Fruit fly (Drosophila melanogaster): ENCODE measurements around the gene CG6999.

The CG6999 gene

dm6 chrX:9066802-9067489 lies 21.2 kb upstream of the CG6999 start (continued):
- TF ChIP-seq odd (GFP tag; optimal IDR thresholded peaks at IDR 0.05) (no peak), Optix (GFP tag; IDR thresholded peaks at IDR 0.05) (no peak), pita (GFP tag; optimal IDR thresholded peaks at IDR 0.05) (no peak), Hand (GFP tag; optimal IDR thresholded peaks at IDR 0.05) (no peak), CG4707 (GFP tag; optimal IDR thresholded peaks at IDR 0.05) (no peak), Lpt (GFP tag; optimal IDR thresholded peaks at IDR 0.05) (no peak), ems (GFP tag; optimal IDR thresholded peaks at IDR 0.05) (no peak), CG9817 (tag; optimal IDR thresholded peaks at IDR 0.05) (peak; percentile 12), row (GFP tag; IDR thresholded peaks at IDR 0.05) (peak; percentile 56), cato (GFP tag; optimal IDR thresholded peaks at IDR 0.05; ENCODE audit: borderline replicate concordance) (no peak), CG14050 (GFP tag; IDR thresholded peaks at IDR 0.05) (no peak), Usf (GFP tag; optimal IDR thresholded peaks at IDR 0.05) (no peak), CG2202 (tag; optimal IDR thresholded peaks at IDR 0.05) (no peak), lmd (GFP tag; IDR thresholded peaks at IDR 0.05) (peak; percentile 27; the same call in 1 of the 2 replicates), HLHmδ (GFP tag; optimal IDR thresholded peaks at IDR 0.05) (no peak), B-H1 (GFP tag; IDR thresholded peaks at IDR 0.05) (no peak), kay (GFP tag; optimal IDR thresholded peaks at IDR 0.05) (no peak), CG12299 (tag; optimal IDR thresholded peaks at IDR 0.05) (no peak), CG12659 (GFP tag; optimal IDR thresholded peaks at IDR 0.05) (no peak), CG8089 (GFP tag; optimal IDR thresholded peaks at IDR 0.05) (no peak), jing (GFP tag; optimal IDR thresholded peaks at IDR 0.05) (no peak), h (optimal IDR thresholded peaks at IDR 0.05) (no peak), TFAM (GFP tag; optimal IDR thresholded peaks at IDR 0.05) (no peak), NC2α (GFP tag; optimal IDR thresholded peaks at IDR 0.05) (no peak), Ptx1 (GFP tag; IDR thresholded peaks at IDR 0.05) (peak; percentile 61), CG3726 (GFP tag; IDR thresholded peaks at IDR 0.05) (no peak), CG15269 (tag; optimal IDR thresholded peaks at IDR 0.05) (peak; percentile 46), hkb (optimal IDR thresholded peaks at IDR 0.05) (no peak), hkb (GFP tag; IDR thresholded peaks at IDR 0.05) (peak; percentile 57), CG33213 (GFP tag; optimal IDR thresholded peaks at IDR 0.05) (no peak), Fer2 (tag; optimal IDR thresholded peaks at IDR 0.05) (no peak), NfI (GFP tag; optimal IDR thresholded peaks at IDR 0.05) (peak; percentile 6), rib (GFP tag; IDR thresholded peaks at IDR 0.05) (no peak), bsh (GFP tag; optimal IDR thresholded peaks at IDR 0.05) (peak; percentile 44 to 47), jigr1 (GFP tag; IDR thresholded peaks at IDR 0.05) (no peak), wor (GFP tag; IDR thresholded peaks at IDR 0.05) (no peak), unpg (GFP tag; optimal IDR thresholded peaks at IDR 0.05) (peak; percentile 42), ab (GFP tag; optimal IDR thresholded peaks at IDR 0.05) (no peak), CG1602 (GFP tag; optimal IDR thresholded peaks at IDR 0.05) (no peak), CG17802 (tag; optimal IDR thresholded peaks at IDR 0.05) (no peak), hth (optimal IDR thresholded peaks at IDR 0.05) (no peak), twi (tag; optimal IDR thresholded peaks at IDR 0.05) (no peak), sc (optimal IDR thresholded peaks at IDR 0.05) (no peak), sc (GFP tag; optimal IDR thresholded peaks at IDR 0.05) (no peak), CG8944 (GFP tag; optimal IDR thresholded peaks at IDR 0.05) (no peak), HmgD (GFP tag; optimal IDR thresholded peaks at IDR 0.05) (no peak), mirr (GFP tag; optimal IDR thresholded peaks at IDR 0.05) (no peak), repo (GFP tag; optimal IDR thresholded peaks at IDR 0.05) (no peak), Neu2 (GFP tag; optimal IDR thresholded peaks at IDR 0.05; ENCODE audit: borderline replicate concordance) (no peak), CG1832 (GFP tag; optimal IDR thresholded peaks at IDR 0.05) (no peak), CG12104 (GFP tag; optimal IDR thresholded peaks at IDR 0.05) (no peak), CG13287 (GFP tag; IDR thresholded peaks at IDR 0.05; ENCODE audit: partially characterized antibody) (no peak)

All from whole organism, embryonic.